Fruit fly (Drosophila melanogaster) whole organism, embryonic: ENCODE results near the gene ppk30.

Experiments used
- CG10654 ChIP-seq: fragments of 200-800 bp; sonication (Bioruptor generic); optimal IDR thresholded peaks from 2 replicates; lab custom pipeline; 2016; ENCODE audit warnings: missing biosample characterization, missing genetic modification characterization
- CG11560 ChIP-seq: fragments of 200-800 bp; sonication (Bioruptor generic); IDR thresholded peaks from 3 replicates; pipeline ENCODE4 v1.3.6; 2022; ENCODE audit warnings: missing biosample characterization, missing genetic modification characterization
- CG11695 ChIP-seq: fragments of 200-800 bp; sonication (Bioruptor generic); IDR thresholded peaks from 3 replicates; pipeline ENCODE4 v1.3.6; 2022; ENCODE audit warnings: missing biosample characterization, missing genetic modification characterization
- CG12219 ChIP-seq: fragments of 200-800 bp; sonication (Bioruptor generic); optimal IDR thresholded peaks from 3 replicates; lab custom pipeline; 2018; ENCODE audit warnings: missing biosample characterization, mild to moderate bottlenecking, missing genetic modification characterization
- CG12942 ChIP-seq: fragments of 200-800 bp; sonication (Bioruptor generic); optimal IDR thresholded peaks from 3 replicates; lab custom pipeline; 2016; ENCODE audit warnings: missing biosample characterization, missing genetic modification characterization
- CG13123 ChIP-seq: fragments of 200-800 bp; sonication (Bioruptor generic); optimal IDR thresholded peaks from 2 replicates; lab custom pipeline; 2016; ENCODE audit warnings: missing biosample characterization, missing genetic modification characterization
- CG14014 ChIP-seq: fragments of 200-800 bp; sonication (Bioruptor generic); IDR thresholded peaks from 2 replicates; pipeline ENCODE4 v1.3.6; 2022; ENCODE audit warnings: missing biosample characterization, missing genetic modification characterization
- CG15479 ChIP-seq: fragments of 200-800 bp; sonication (Bioruptor generic); optimal IDR thresholded peaks from 3 replicates; lab custom pipeline; 2019; ENCODE audit warnings: missing biosample characterization, mild to moderate bottlenecking, missing genetic modification characterization, moderate library complexity
- CG17361 ChIP-seq: fragments of 200-800 bp; sonication (Bioruptor generic); IDR thresholded peaks from 3 replicates; pipeline ENCODE4 v1.3.6; 2022; ENCODE audit warnings: missing biosample characterization, missing genetic modification characterization
- CG17568 ChIP-seq: fragments of 200-800 bp; sonication (Bioruptor generic); optimal IDR thresholded peaks from 2 replicates; lab custom pipeline; 2018; ENCODE audit warnings: missing biosample characterization, mild to moderate bottlenecking, missing genetic modification characterization, moderate library complexity
- CG31224 ChIP-seq: fragments of 200-800 bp; sonication (Bioruptor generic); IDR thresholded peaks from 2 replicates; pipeline ENCODE4 v1.3.6; 2022; ENCODE audit warnings: missing biosample characterization, missing genetic modification characterization
- CG31388 ChIP-seq: fragments of 200-800 bp; sonication (Bioruptor generic); optimal IDR thresholded peaks from 2 replicates; lab custom pipeline; 2016; ENCODE audit warnings: missing biosample characterization, missing genetic modification characterization
- CG4328 ChIP-seq: fragments of 200-800 bp; sonication (Bioruptor generic); optimal IDR thresholded peaks from 3 replicates; lab custom pipeline; 2017; ENCODE audit warnings: missing biosample characterization, missing genetic modification reagents, missing genetic modification characterization
- CG6654 ChIP-seq: fragments of 200-800 bp; sonication (Bioruptor generic); optimal IDR thresholded peaks from 2 replicates; lab custom pipeline; 2017; ENCODE audit warnings: missing biosample characterization, mild to moderate bottlenecking, missing genetic modification characterization
- CG7271 ChIP-seq: fragments of 200-800 bp; sonication (Bioruptor generic); optimal IDR thresholded peaks from 2 replicates; lab custom pipeline; 2018; ENCODE audit warnings: missing biosample characterization, mild to moderate bottlenecking, missing genetic modification characterization, moderate library complexity
- CG8388 ChIP-seq: fragments of 200-800 bp; sonication (Bioruptor generic); optimal IDR thresholded peaks from 2 replicates; lab custom pipeline; 2019; ENCODE audit warnings: missing biosample characterization, mild to moderate bottlenecking, missing genetic modification characterization, moderate library complexity
- CG8478 ChIP-seq: fragments of >200 bp; optimal IDR thresholded peaks from 2 replicates; lab custom pipeline; 2018
- CG8765 ChIP-seq: fragments of 200-800 bp; sonication (Bioruptor generic); IDR thresholded peaks from 2 replicates; pipeline ENCODE4 v1.3.6; 2022; ENCODE audit warnings: missing biosample characterization, missing genetic modification characterization
- CG9727 ChIP-seq: fragments of 200-800 bp; sonication (Bioruptor generic); optimal IDR thresholded peaks from 3 replicates; lab custom pipeline; 2017; ENCODE audit warnings: missing biosample characterization, mild to moderate bottlenecking, missing genetic modification characterization
- CG9817 ChIP-seq: fragments of 200-800 bp; sonication (Bioruptor generic); optimal IDR thresholded peaks from 2 replicates; lab custom pipeline; 2018; ENCODE audit warnings: missing biosample characterization, mild to moderate bottlenecking, missing genetic modification characterization, moderate library complexity
- Drgx ChIP-seq: fragments of 200-800 bp; sonication (Bioruptor generic); IDR thresholded peaks from 2 replicates; pipeline ENCODE4 v1.3.6; 2022; ENCODE audit warnings: missing biosample characterization, missing genetic modification characterization
- Elba2 ChIP-seq: fragments of 200-800 bp; sonication (Bioruptor generic); optimal IDR thresholded peaks from 3 replicates; lab custom pipeline; 2016; ENCODE audit warnings: missing biosample characterization, missing genetic modification characterization
- Fer1 ChIP-seq: fragments of 200-800 bp; sonication (Bioruptor generic); optimal IDR thresholded peaks from 2 replicates; lab custom pipeline; 2017; ENCODE audit warnings: missing biosample characterization, mild to moderate bottlenecking, missing genetic modification characterization
- Med ChIP-seq: fragments of 200-800 bp; sonication (Bioruptor generic); peaks from one replicate; lab custom pipeline; 2016; ENCODE audit warnings: missing biosample characterization, missing genetic modification characterization, mild to moderate bottlenecking, inconsistent platforms, moderate library complexity
- Myb ChIP-seq: fragments of 200-800 bp; sonication (Bioruptor generic); optimal IDR thresholded peaks from 2 replicates; lab custom pipeline; 2016; ENCODE audit warnings: missing biosample characterization, missing genetic modification characterization
- NC2α ChIP-seq: fragments of 200-800 bp; sonication (Bioruptor generic); optimal IDR thresholded peaks from 2 replicates; lab custom pipeline; 2016; ENCODE audit warnings: missing biosample characterization, missing genetic modification characterization
- Poxn ChIP-seq: fragments of 200-800 bp; sonication (Bioruptor generic); IDR thresholded peaks from 2 replicates; pipeline ENCODE4 v1.3.6; 2022; ENCODE audit warnings: missing biosample characterization, missing genetic modification characterization
- Side ChIP-seq: fragments of 200-800 bp; sonication (Bioruptor generic); optimal IDR thresholded peaks from 2 replicates; lab custom pipeline; 2016; ENCODE audit warnings: missing biosample characterization, missing genetic modification characterization
- Sry-β ChIP-seq: fragments of 200-800 bp; sonication (Bioruptor generic); optimal IDR thresholded peaks from 2 replicates; lab custom pipeline; 2018; ENCODE audit warnings: missing biosample characterization, mild to moderate bottlenecking, missing genetic modification characterization, moderate library complexity
- Xrp1 ChIP-seq: fragments of 200-800 bp; sonication (Bioruptor generic); IDR thresholded peaks from 2 replicates; pipeline ENCODE4 v1.3.6; 2022; ENCODE audit warnings: missing biosample characterization, missing genetic modification characterization
- bigmax ChIP-seq: fragments of 200-800 bp; sonication (Bioruptor generic); optimal IDR thresholded peaks from 2 replicates; lab custom pipeline; 2018; ENCODE audit warnings: missing biosample characterization, mild to moderate bottlenecking, missing genetic modification characterization
- btn ChIP-seq: fragments of 200-800 bp; sonication (Bioruptor generic); optimal IDR thresholded peaks from 2 replicates; lab custom pipeline; 2016; ENCODE audit warnings: missing biosample characterization, missing genetic modification characterization
- cato ChIP-seq: fragments of 200-800 bp; sonication (Bioruptor generic); optimal IDR thresholded peaks from 2 replicates; lab custom pipeline; 2016; ENCODE audit warnings: missing biosample characterization, missing genetic modification characterization, borderline replicate concordance
- chm ChIP-seq: fragments of 200-800 bp; sonication (Bioruptor generic); IDR thresholded peaks from 2 replicates; pipeline ENCODE4 v1.3.6; 2022; ENCODE audit warnings: missing biosample characterization, missing genetic modification characterization
- ems ChIP-seq: fragments of 200-800 bp; sonication (Bioruptor generic); optimal IDR thresholded peaks from 3 replicates; lab custom pipeline; 2016; ENCODE audit warnings: missing biosample characterization, missing genetic modification characterization
- fd102C ChIP-seq: fragments of 200-800 bp; sonication (Bioruptor generic); optimal IDR thresholded peaks from 2 replicates; lab custom pipeline; 2018; ENCODE audit warnings: missing biosample characterization, mild to moderate bottlenecking, missing genetic modification characterization, moderate library complexity
- gcm ChIP-seq: fragments of 200-800 bp; sonication (Bioruptor generic); optimal IDR thresholded peaks from 2 replicates; lab custom pipeline; 2019; ENCODE audit warnings: missing biosample characterization, mild to moderate bottlenecking, missing genetic modification characterization, moderate library complexity
- grau ChIP-seq: fragments of 200-800 bp; optimal IDR thresholded peaks from 3 replicates; lab custom pipeline; 2019; ENCODE audit warnings: missing biosample characterization, mild to moderate bottlenecking, missing genetic modification characterization, moderate library complexity
- insv ChIP-seq, 2 experiments: fragments of 200-800 bp; sonication (Bioruptor generic); optimal IDR thresholded peaks; 3 replicates each; lab custom pipeline; 2016 to 2018; ENCODE audit warnings: missing biosample characterization in 2 of 2, missing genetic modification characterization in 2 of 2
- jumu ChIP-seq: fragments of 200-800 bp; sonication (Bioruptor generic); optimal IDR thresholded peaks from 3 replicates; lab custom pipeline; 2016; ENCODE audit warnings: missing biosample characterization, missing genetic modification characterization
- kay ChIP-seq: fragments of 200-800 bp; sonication (Bioruptor generic); optimal IDR thresholded peaks from 2 replicates; lab custom pipeline; 2016; ENCODE audit warnings: missing biosample characterization, missing genetic modification characterization
- knrl ChIP-seq: fragments of 200-800 bp; sonication (Bioruptor generic); IDR thresholded peaks from 3 replicates; pipeline ENCODE4 v1.3.6; 2022; ENCODE audit warnings: missing biosample characterization, missing genetic modification characterization; ENCODE audit not compliant: partially characterized antibody
- lola ChIP-seq, 3 experiments: fragments of >200 bp in 2 of 3; fragments of 200-800 bp in 1 of 3; sonication (Bioruptor generic) in 1 of 3; optimal IDR thresholded peaks; 2 replicates each; lab custom pipeline; 2017 to 2019; ENCODE audit warnings: missing biosample characterization in 3 of 3, missing genetic modification characterization in 3 of 3, mild to moderate bottlenecking in 1 of 3, moderate library complexity in 1 of 3
- luna ChIP-seq: fragments of 200-800 bp; sonication (Bioruptor generic); optimal IDR thresholded peaks from 2 replicates; lab custom pipeline; 2016; ENCODE audit warnings: missing biosample characterization, missing genetic modification characterization
- nmo ChIP-seq: fragments of 200-800 bp; sonication (Bioruptor generic); optimal IDR thresholded peaks from 2 replicates; lab custom pipeline; 2018; ENCODE audit warnings: missing biosample characterization, mild to moderate bottlenecking, missing genetic modification characterization, moderate library complexity
- pzg ChIP-seq: fragments of 200-800 bp; sonication (Bioruptor generic); optimal IDR thresholded peaks from 3 replicates; lab custom pipeline; 2018; ENCODE audit warnings: missing biosample characterization, mild to moderate bottlenecking, missing genetic modification characterization, moderate library complexity
- tap ChIP-seq: fragments of 200-800 bp; optimal IDR thresholded peaks from 3 replicates; lab custom pipeline; 2019; ENCODE audit warnings: missing biosample characterization, mild to moderate bottlenecking, missing genetic modification characterization, moderate library complexity

Gene ppk30

DNA sequence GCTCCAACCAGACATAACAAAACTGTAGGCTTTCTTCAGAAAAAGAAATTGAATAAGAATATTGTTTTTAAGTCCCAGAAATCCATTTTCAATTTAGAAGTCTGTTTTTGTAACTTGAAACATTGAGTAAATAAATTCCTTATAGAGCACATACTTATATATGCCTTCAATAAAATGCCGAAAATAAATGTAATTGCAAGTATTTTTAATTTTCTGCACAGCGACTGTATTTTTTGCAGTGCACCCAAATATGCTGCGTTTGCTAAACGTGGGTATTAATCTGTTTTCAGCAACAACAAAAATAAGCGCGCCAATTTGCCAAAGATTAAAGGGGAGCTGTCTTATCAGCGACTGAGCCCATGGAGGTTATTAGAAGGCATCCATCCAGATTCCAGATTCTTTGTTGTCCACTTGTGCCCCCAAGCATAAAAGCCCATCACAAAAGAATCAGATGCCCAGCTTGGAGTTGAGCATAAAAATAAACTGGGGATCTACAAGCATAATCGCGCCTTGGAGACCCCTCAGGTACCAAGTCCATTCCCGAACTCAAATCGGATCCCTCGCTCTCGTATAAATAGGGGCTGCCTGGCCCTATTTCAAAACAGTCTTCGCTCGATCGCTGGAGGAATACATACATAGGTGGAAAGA is 2.2 kb downstream of the ppk30 start, which contains the start of gene Obp99a:
Gene Obp99a (plus strand): TSS at position 598 of the 648 bp plus-strand sequence.
- TF ChIP-seq CG15479 (GFP tag; lab: Kevin White, UChicago) (no peak), CG6654 (GFP tag; lab: Kevin White, UChicago) (no peak), nmo (GFP tag; lab: Kevin White, UChicago) (peak; percentile 8), Myb (no peak), knrl (GFP tag; lab: Robert Waterston, UW) (no peak), insv (GFP tag; optimal IDR thresholded peaks at IDR 0.05; lab: Kevin White, UChicago) (peak in 1 of 2 experiments; percentile 17), CG17568 (GFP tag; lab: Kevin White, UChicago) (no peak), CG7271 (tag; lab: Kevin White, UChicago) (no peak), kay (GFP tag; lab: Kevin White, UChicago) (no peak), Med (GFP tag; lab: Kevin White, UChicago) (peak; percentile 38)

DNA sequence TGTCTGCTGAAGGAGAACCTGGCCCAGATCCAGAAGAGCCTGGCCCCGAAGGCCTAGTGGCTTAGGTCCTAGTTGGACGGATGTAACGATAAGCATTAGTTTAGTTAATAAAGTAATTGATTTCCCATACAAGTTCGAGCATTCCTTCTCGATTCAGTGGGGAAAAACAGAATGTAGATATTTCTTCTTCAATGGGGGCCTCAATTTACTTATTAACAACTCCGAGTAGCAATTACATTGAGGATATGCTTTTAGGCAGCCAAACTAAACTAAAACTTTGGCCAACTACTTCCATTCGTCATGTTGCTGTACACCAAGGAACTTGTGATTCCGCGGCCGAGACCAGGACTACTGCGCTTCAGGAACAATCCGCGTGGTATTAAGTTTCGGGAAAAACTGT is 3.2 kb downstream of the ppk30 start, which contains the start of gene ppk19:
Gene ppk19 (plus strand): TSS at position 301 of the 400 bp plus-strand sequence.
- no peak for TF ChIP-seq CG17361 (GFP tag; lab: Robert Waterston, UW)
- no peak for TF ChIP-seq Poxn (GFP tag; lab: Robert Waterston, UW)
- no peak for TF ChIP-seq Side (GFP tag; lab: Kevin White, UChicago)
- TF ChIP-seq CG12942 (GFP tag; lab: Kevin White, UChicago): no peak
- no peak for TF ChIP-seq CG8478 (lab: Kevin White, UChicago)
- TF ChIP-seq ems (GFP tag; lab: Kevin White, UChicago): no peak
- TF ChIP-seq luna: no peak
- TF ChIP-seq Elba2 (GFP tag; lab: Kevin White, UChicago): no peak
- no peak for TF ChIP-seq btn (GFP tag; lab: Kevin White, UChicago)
- TF ChIP-seq Drgx (GFP tag; lab: Robert Waterston, UW): no peak
- TF ChIP-seq Fer1 (GFP tag; lab: Kevin White, UChicago): no peak
- no peak for TF ChIP-seq CG12219 (GFP tag; lab: Kevin White, UChicago)
- TF ChIP-seq CG8765: no peak
- no peak for TF ChIP-seq bigmax (GFP tag; lab: Kevin White, UChicago)
- TF ChIP-seq tap (tag; lab: Kevin White, UChicago): no peak
- TF ChIP-seq CG31388 (GFP tag; lab: Kevin White, UChicago): no peak
- TF ChIP-seq gcm (GFP tag; lab: Kevin White, UChicago): no peak
- TF ChIP-seq CG9727 (GFP tag; lab: Kevin White, UChicago): no peak
- no peak for TF ChIP-seq fd102C (GFP tag; lab: Kevin White, UChicago)
- TF ChIP-seq CG11560 (tag; lab: Robert Waterston, UW): no peak

DNA sequence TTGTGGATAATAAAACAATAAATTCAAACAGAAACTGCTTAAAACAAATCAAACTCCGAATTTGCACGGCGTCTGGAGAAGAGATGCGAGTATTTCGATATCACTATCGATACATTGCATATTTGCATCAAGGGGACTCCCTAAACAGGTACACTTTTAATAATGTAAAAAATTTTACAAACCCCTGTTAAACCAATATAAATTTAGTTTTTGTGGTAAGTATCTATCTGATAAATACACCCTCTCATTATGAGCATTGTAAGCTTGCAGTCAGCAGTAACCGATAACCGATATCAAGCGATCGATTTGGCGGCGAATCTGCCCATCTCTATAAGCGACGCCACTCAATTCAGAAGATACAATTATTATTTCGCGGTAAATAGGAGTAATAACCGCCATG is 6.4 kb downstream of the ppk30 start, which contains the start of the genes Bub3 and Cap-D2:
Gene Bub3 (minus strand): TSS at position 89 of the 400 bp plus-strand sequence.
Gene Cap-D2 (plus strand): TSS at position 319 of the 400 bp plus-strand sequence.
- TF ChIP-seq pzg (GFP tag; lab: Kevin White, UChicago) (peak; percentile 53), chm (GFP tag; lab: Robert Waterston, UW) (peak; percentile 68; the same call in 1 of the 2 replicates), CG11695 (GFP tag; lab: Robert Waterston, UW) (0 out of 3 replicates have a peak, but pooled peaks have one; percentile 40), jumu (GFP tag; lab: Kevin White, UChicago) (peak; percentile 86), Sry-β (GFP tag; lab: Kevin White, UChicago) (peak; percentile 4), cato (GFP tag; lab: Kevin White, UChicago) (peak; percentile 56), CG13123 (peak; percentile 47), CG31224 (peak; percentile 33; the same call in 1 of the 2 replicates), Elba2 (GFP tag; lab: Kevin White, UChicago) (peak; percentile 47), CG10654 (peak; percentile 73), CG17361 (GFP tag; lab: Robert Waterston, UW) (no peak), CG6654 (GFP tag; lab: Kevin White, UChicago) (peak; percentile 12), CG4328 (GFP tag; lab: Kevin White, UChicago) (no peak), Xrp1 (GFP tag; lab: Robert Waterston, UW) (peak; percentile 80), NC2α (GFP tag; lab: Kevin White, UChicago) (peak; percentile 19), CG8388 (GFP tag; lab: Kevin White, UChicago) (peak; percentile 62), CG9817 (peak; percentile 75), grau (tag; lab: Kevin White, UChicago) (peak; percentile 69), lola (GFP tag; optimal IDR thresholded peaks at IDR 0.05; lab: Kevin White, UChicago) (peak in 1 of 3 experiments; percentile 68), CG14014 (GFP tag; lab: Robert Waterston, UW) (peak; percentile 79)
